Fruit fly (Drosophila melanogaster): ENCODE data around the gene CG15879.

The CG15879 gene

dm6 chr3L:2166776-2167175 is 2.1 kb downstream of the CG15879 start (continued):
- no peak for TF ChIP-seq Side (GFP tag; optimal IDR thresholded peaks at IDR 0.05)
- TF ChIP-seq ewg (GFP tag; optimal IDR thresholded peaks at IDR 0.05), result no peak
- TF ChIP-seq sens-2 (GFP tag; IDR thresholded peaks at IDR 0.05), result no peak
- TF ChIP-seq shn (GFP tag; optimal IDR thresholded peaks at IDR 0.05), result no peak
- no peak for TF ChIP-seq CG1603 (tag; optimal IDR thresholded peaks at IDR 0.05)
- TF ChIP-seq grn (GFP tag; optimal IDR thresholded peaks at IDR 0.05), result no peak
- no peak for TF ChIP-seq D19A (tag; optimal IDR thresholded peaks at IDR 0.05)
- no peak for TF ChIP-seq CG17612 (GFP tag; IDR thresholded peaks at IDR 0.05)
- TF ChIP-seq CG14014 (GFP tag; IDR thresholded peaks at IDR 0.05), result no peak
- no peak for TF ChIP-seq CG18011 (GFP tag; optimal IDR thresholded peaks at IDR 0.05)
- 0 out of 3 replicates have a peak, but pooled peaks have one; percentile 21 for TF ChIP-seq CG34224 (GFP tag; IDR thresholded peaks at IDR 0.05; ENCODE audit: partially characterized antibody)
- no peak for TF ChIP-seq Elba2 (GFP tag; optimal IDR thresholded peaks at IDR 0.05)
- TF ChIP-seq CG10959 (GFP tag; IDR thresholded peaks at IDR 0.05), result no peak

dm6 chr3L:2164805-2165204 is 4.1 kb downstream of the CG15879 start:
- TF ChIP-seq dm (GFP tag; optimal IDR thresholded peaks at IDR 0.05) (no peak), Nf-YB (GFP tag; optimal IDR thresholded peaks at IDR 0.05) (no peak), Oli (tag; optimal IDR thresholded peaks at IDR 0.05) (peak; percentile 11), jigr1 (GFP tag; IDR thresholded peaks at IDR 0.05) (no peak), Usf (GFP tag; optimal IDR thresholded peaks at IDR 0.05) (no peak), Xbp1 (GFP tag; optimal IDR thresholded peaks at IDR 0.05) (peak; percentile 22), CG7786 (GFP tag; optimal IDR thresholded peaks at IDR 0.05) (no peak), repo (GFP tag; optimal IDR thresholded peaks at IDR 0.05) (no peak), tll (GFP tag; optimal IDR thresholded peaks at IDR 0.05) (no peak), MESR4 (GFP tag; optimal IDR thresholded peaks at IDR 0.05) (no peak), z (GFP tag; IDR thresholded peaks at IDR 0.05) (no peak), CG8281 (tag; optimal IDR thresholded peaks at IDR 0.05) (no peak), CG16815 (GFP tag; optimal IDR thresholded peaks at IDR 0.05) (no peak), Opbp (GFP tag; IDR thresholded peaks at IDR 0.05; ENCODE audit: partially characterized antibody) (no peak), BEAF-32 (GFP tag; optimal IDR thresholded peaks at IDR 0.05) (no peak), CG13424 (tag; optimal IDR thresholded peaks at IDR 0.05) (peak; percentile 33), chinmo (GFP tag; IDR thresholded peaks at IDR 0.05; ENCODE audit: partially characterized antibody) (no peak), CG6813 (GFP tag; optimal IDR thresholded peaks at IDR 0.05) (no peak), D (optimal IDR thresholded peaks at IDR 0.05) (no peak), D (GFP tag; optimal IDR thresholded peaks at IDR 0.05) (no peak), vnd (GFP tag; IDR thresholded peaks at IDR 0.05; ENCODE audit: partially characterized antibody) (no peak), B-H1 (GFP tag; IDR thresholded peaks at IDR 0.05) (no peak), CG7357 (GFP tag; IDR thresholded peaks at IDR 0.05) (peak; percentile 41; the same call in 1 of the 3 replicates), zfh2 (GFP tag; optimal IDR thresholded peaks at IDR 0.05) (no peak), CG17385 (GFP tag; optimal IDR thresholded peaks at IDR 0.05) (no peak), CG8944 (GFP tag; optimal IDR thresholded peaks at IDR 0.05) (no peak), D19A (tag; optimal IDR thresholded peaks at IDR 0.05) (no peak), tx (GFP tag; optimal IDR thresholded peaks at IDR 0.05) (no peak), prd (optimal IDR thresholded peaks at IDR 0.05) (no peak), prd (GFP tag; IDR thresholded peaks at IDR 0.05) (peak; percentile 65; the same call in 2 of the 3 replicates), CG11398 (GFP tag; optimal IDR thresholded peaks at IDR 0.05) (no peak), Fer2 (tag; optimal IDR thresholded peaks at IDR 0.05) (no peak), gcm2 (GFP tag; optimal IDR thresholded peaks at IDR 0.05) (no peak), CG10366 (GFP tag; IDR thresholded peaks at IDR 0.05) (peak; percentile 44; the same call in 1 of the 2 replicates), chif (GFP tag; optimal IDR thresholded peaks at IDR 0.05) (no peak), CG10959 (GFP tag; IDR thresholded peaks at IDR 0.05) (no peak), CG17359 (tag; optimal IDR thresholded peaks at IDR 0.05) (peak; percentile 25), CG6791 (GFP tag; IDR thresholded peaks at IDR 0.05; ENCODE audit: partially characterized antibody) (no peak), NC2β (GFP tag; optimal IDR thresholded peaks at IDR 0.05) (no peak)

Measured in whole organism, embryonic.